Worm (Caenorhabditis elegans): Measurements from ENCODE around the gene K08B12.1.
A peak's percentile ranks its signal among the peaks of the same experiment; 100 is the strongest.

The K08B12.1 gene

ce11 chrV:6244631-6245030, 14.5 kb upstream of the K08B12.1 start (continued):
- TF ChIP-seq mel-28 (tag; optimal IDR thresholded peaks at IDR 0.05; ENCODE audit: borderline replicate concordance): no peak
- no peak for TF ChIP-seq F10E7.11 (tag; optimal IDR thresholded peaks at IDR 0.05)
- TF ChIP-seq him-1 (tag; optimal IDR thresholded peaks at IDR 0.05): no peak

- TF ChIP-seq ama-1 (optimal IDR thresholded peaks at IDR 0.05) (no peak), ama-1 (GFP tag; optimal IDR thresholded peaks at IDR 0.05) (no peak), atf-7 (tag; optimal IDR thresholded peaks at IDR 0.05) (peak; percentile 75), T07F8.4 (tag; optimal IDR thresholded peaks at IDR 0.05) (no peak), aptf-2 (GFP tag; conservative IDR thresholded peaks at IDR 0.05) (no peak), dox-1 (GFP tag; IDR thresholded peaks at IDR 0.05) (peak; percentile 67), B0019.2 (GFP tag; conservative IDR thresholded peaks at IDR 0.05) (no peak), zim-3 (tag; optimal IDR thresholded peaks at IDR 0.05) (no peak), F10E7.11 (tag; optimal IDR thresholded peaks at IDR 0.05) (no peak), nhr-120 (GFP tag; IDR thresholded peaks at IDR 0.05) (no peak), ekl-4 (GFP tag; IDR thresholded peaks at IDR 0.05) (no peak), nhr-90 (tag; optimal IDR thresholded peaks at IDR 0.05) (peak; percentile 9), attf-5 (GFP tag; optimal IDR thresholded peaks at IDR 0.05) (peak; percentile 54), ceh-79 (tag; optimal IDR thresholded peaks at IDR 0.05) (no peak), ztf-26 (tag; optimal IDR thresholded peaks at IDR 0.05) (peak; percentile 90), Y53F4B.3 (GFP tag; IDR thresholded peaks at IDR 0.05) (no peak), ceh-58 (GFP tag; IDR thresholded peaks at IDR 0.05) (no peak), nhr-179 (tag; optimal IDR thresholded peaks at IDR 0.05) (no peak), ceh-27 (GFP tag; optimal IDR thresholded peaks at IDR 0.05) (peak; percentile 66), F57C9.4 (tag; optimal IDR thresholded peaks at IDR 0.05) (no peak), ccch-3 (GFP tag; optimal IDR thresholded peaks at IDR 0.05) (no peak), Y56A3A.18 (GFP tag; IDR thresholded peaks at IDR 0.05) (no peak), snpc-3.4 (tag; optimal IDR thresholded peaks at IDR 0.05) (no peak), F33H1.4 (GFP tag; IDR thresholded peaks at IDR 0.05) (no peak), lir-1 (GFP tag; conservative IDR thresholded peaks at IDR 0.05) (no peak; the same call in 1 of the 2 replicates), hrde-1 (tag; optimal IDR thresholded peaks at IDR 0.05; ENCODE audit: borderline replicate concordance) (no peak), die-1 (tag; optimal IDR thresholded peaks at IDR 0.05) (peak; percentile 72), madf-3 (GFP tag; IDR thresholded peaks at IDR 0.05) (no peak), F55B11.4 (tag; optimal IDR thresholded peaks at IDR 0.05; ENCODE audit: borderline replicate concordance, insufficient read depth) (no peak), unc-130 (GFP tag; optimal IDR thresholded peaks at IDR 0.05) (no peak), rec-8 (tag; optimal IDR thresholded peaks at IDR 0.05) (no peak), B0261.1 (tag; optimal IDR thresholded peaks at IDR 0.05) (no peak), F57A8.1 (GFP tag; optimal IDR thresholded peaks at IDR 0.05) (no peak), tbp1 (GFP tag; optimal IDR thresholded peaks at IDR 0.05) (peak; percentile 56), lin-26 (GFP tag; IDR thresholded peaks at IDR 0.05) (0 out of 2 replicates have a peak, but pooled peaks have one; percentile 28), pha-4 (tag; optimal IDR thresholded peaks at IDR 0.05) (no peak), C06A6.2 (GFP tag; conservative IDR thresholded peaks at IDR 0.05) (peak; percentile 79), hmg-20 (GFP tag; IDR thresholded peaks at IDR 0.05) (no peak), F49E8.2 (tag; optimal IDR thresholded peaks at IDR 0.05; ENCODE audit: insufficient read depth) (no peak), F23B12.7 (tag; optimal IDR thresholded peaks at IDR 0.05; ENCODE audit: insufficient read depth) (no peak), B0035.1 (tag; optimal IDR thresholded peaks at IDR 0.05) (peak; percentile 27), hlh-12 (tag; optimal IDR thresholded peaks at IDR 0.05) (no peak), egrh-3 (GFP tag; IDR thresholded peaks at IDR 0.05) (0 out of 2 replicates have a peak, but pooled peaks have one; percentile 7), ztf-28 (GFP tag; IDR thresholded peaks at IDR 0.05) (no peak), madf-6 (GFP tag; IDR thresholded peaks at IDR 0.05) (no peak)
These were observed 12.6 kb upstream of the K08B12.1 start, which contains the start of gene dmd-7 for ce11 chrV:6246454-6246981. TSS of gene dmd-7 (plus strand) at chrV:6246931.
